Worm (Caenorhabditis elegans) whole organism, L4 larva: ENCODE data around the gene Y53G8AR.8.
A peak's percentile ranks its signal among the peaks of the same experiment; 100 is the strongest.

Source experiments
- F26F4.8 ChIP-seq: fragments of 200-800 bp; sonication (Bioruptor generic); conservative IDR thresholded peaks from 2 replicates; pipeline ENCODE4 v1.3.6; 2022; ENCODE audit warnings: missing genetic modification characterization, missing compliant biosample characterization
- F37D6.2 ChIP-seq: sonication (generic microtip); optimal IDR thresholded peaks from 2 replicates; lab custom pipeline; 2016; ENCODE audit warnings: mild to moderate bottlenecking, missing genetic modification characterization, missing compliant biosample characterization
- F44E2.7 ChIP-seq: fragments of 200-800 bp; sonication (Bioruptor generic); IDR thresholded peaks from 2 replicates; pipeline ENCODE4 v2.1.2; 2022; ENCODE audit warnings: missing genetic modification characterization, missing compliant biosample characterization
- R02D3.7 ChIP-seq: fragments of 150-350 bp; sonication (generic microtip); optimal IDR thresholded peaks from 3 replicates; lab custom pipeline; 2014; ENCODE audit warnings: missing biosample characterization, missing genetic modification characterization
- Y75B8A.6 ChIP-seq: fragments of 200-800 bp; sonication (Bioruptor generic); IDR thresholded peaks from 2 replicates; pipeline ENCODE4 v1.3.6; 2022; ENCODE audit warnings: missing genetic modification reagents, missing genetic modification characterization, missing compliant biosample characterization
- ZK337.2 ChIP-seq: fragments of 200-800 bp; sonication (Bioruptor generic); IDR thresholded peaks from 2 replicates; pipeline ENCODE4 v1.3.6; 2022; ENCODE audit warnings: missing genetic modification reagents, missing genetic modification characterization, missing compliant biosample characterization
- ZK546.5 ChIP-seq, 2 experiments: sonication (generic microtip); optimal IDR thresholded peaks; 2 replicates each; lab custom pipeline; 2017; ENCODE audit warnings: missing biosample characterization in 2 of 2, missing genetic modification characterization in 2 of 2
- aha-1 ChIP-seq: fragments of 150-350 bp; peaks from one replicate; lab custom pipeline; 2014; ENCODE audit warnings: missing biosample characterization, missing genetic modification characterization
- attf-4 ChIP-seq: sonication (generic microtip); optimal IDR thresholded peaks from 3 replicates; lab custom pipeline; 2017; ENCODE audit warnings: missing biosample characterization, missing genetic modification characterization
- ceh-20 ChIP-seq: fragments of 200-800 bp; sonication (Bioruptor generic); IDR thresholded peaks from 2 replicates; pipeline ENCODE4 v1.3.6; 2022; ENCODE audit warnings: missing genetic modification reagents, missing genetic modification characterization, missing compliant biosample characterization
- ceh-32 ChIP-seq: sonication (generic microtip); optimal IDR thresholded peaks from 2 replicates; lab custom pipeline; 2016; ENCODE audit warnings: mild to moderate bottlenecking, missing genetic modification characterization, missing compliant biosample characterization; ENCODE audit not compliant: poor library complexity
- ceh-62 ChIP-seq: sonication (generic microtip); optimal IDR thresholded peaks from 2 replicates; lab custom pipeline; 2017; ENCODE audit warnings: missing biosample characterization, missing genetic modification characterization
- ctbp-1 ChIP-seq: fragments of 200-800 bp; sonication (Bioruptor generic); IDR thresholded peaks from 2 replicates; pipeline ENCODE4 v1.3.6; 2022; ENCODE audit warnings: missing genetic modification reagents, missing genetic modification characterization, missing compliant biosample characterization
- daf-12 ChIP-seq: fragments of 150-350 bp; optimal IDR thresholded peaks from 2 replicates; lab custom pipeline; 2014; ENCODE audit warnings: missing biosample characterization, missing genetic modification reagents, missing genetic modification characterization
- daf-16 ChIP-seq, 3 experiments: sonication (generic microtip); optimal IDR thresholded peaks; 2 replicates each; lab custom pipeline; 2016 to 2017; ENCODE audit warnings: missing genetic modification characterization in 3 of 3, missing genetic modification reagents in 3 of 3, mild to moderate bottlenecking in 2 of 3, missing compliant biosample characterization in 2 of 3, missing biosample characterization in 1 of 3, moderate library complexity in 1 of 3
- daf-19 ChIP-seq: fragments of 200-800 bp; sonication (Bioruptor generic); conservative IDR thresholded peaks from 2 replicates; pipeline ENCODE4 v1.3.6; 2022; ENCODE audit warnings: missing genetic modification characterization, missing compliant biosample characterization
- daf-8 ChIP-seq: fragments of 200-800 bp; sonication (Bioruptor generic); IDR thresholded peaks from 2 replicates; pipeline ENCODE4 v1.3.6; 2022; ENCODE audit warnings: missing genetic modification characterization, missing compliant biosample characterization
- dmd-6 ChIP-seq: fragments of 200-800 bp; sonication (Bioruptor generic); IDR thresholded peaks from 2 replicates; pipeline ENCODE4 v1.3.6; 2022; ENCODE audit warnings: missing genetic modification reagents, missing genetic modification characterization, missing compliant biosample characterization
- dve-1 ChIP-seq: sonication (generic microtip); optimal IDR thresholded peaks from 2 replicates; lab custom pipeline; 2017; ENCODE audit warnings: antibody characterized with exemption, mild to moderate bottlenecking, missing genetic modification characterization, missing compliant biosample characterization; ENCODE audit not compliant: insufficient read depth
- egl-27 ChIP-seq: sonication (generic microtip); optimal IDR thresholded peaks from 3 replicates; lab custom pipeline; 2017; ENCODE audit warnings: missing biosample characterization, missing genetic modification reagents, missing genetic modification characterization
- hlh-11 ChIP-seq: fragments of 200-800 bp; sonication (Bioruptor generic); optimal IDR thresholded peaks from 2 replicates; lab custom pipeline; 2018; ENCODE audit warnings: mild to moderate bottlenecking, missing genetic modification characterization, missing compliant biosample characterization
- hmg-1.1 ChIP-seq: fragments of 200-800 bp; sonication (Bioruptor generic); IDR thresholded peaks from 2 replicates; pipeline ENCODE4 v1.3.6; 2022; ENCODE audit warnings: missing genetic modification reagents, missing genetic modification characterization, missing compliant biosample characterization
- jun-1 ChIP-seq: fragments of 150-350 bp; optimal IDR thresholded peaks from 2 replicates; lab custom pipeline; 2014; ENCODE audit warnings: missing biosample characterization, missing genetic modification reagents, missing genetic modification characterization
- lin-1 ChIP-seq: fragments of 200-800 bp; sonication (Bioruptor generic); IDR thresholded peaks from 2 replicates; pipeline ENCODE4 v1.3.6; 2022; ENCODE audit warnings: missing genetic modification reagents, missing genetic modification characterization, missing compliant biosample characterization
- lin-15B ChIP-seq: fragments of 150-350 bp; sonication (generic microtip); optimal IDR thresholded peaks from 3 replicates; lab custom pipeline; 2014; ENCODE audit warnings: missing biosample characterization, missing genetic modification characterization
- lin-39 ChIP-seq: fragments of 150-350 bp; optimal IDR thresholded peaks from 2 replicates; lab custom pipeline; 2014; ENCODE audit warnings: missing biosample characterization, missing genetic modification reagents, missing genetic modification characterization
- lsy-2 ChIP-seq, 2 experiments: fragments of 150-350 bp in 1 of 2; sonication (generic microtip) in 1 of 2; optimal IDR thresholded peaks; 2 replicates each; lab custom pipeline; 2014 to 2017; ENCODE audit warnings: missing biosample characterization in 2 of 2, missing genetic modification characterization in 2 of 2
- madf-5 ChIP-seq, 2 experiments: fragments of 200-800 bp; sonication (Bioruptor generic); IDR thresholded peaks; 2 replicates each; pipeline ENCODE4 v1.3.6; 2022; ENCODE audit warnings: missing compliant biosample characterization in 2 of 2, missing genetic modification characterization in 2 of 2
- mep-1 ChIP-seq: fragments of 150-350 bp; sonication (generic microtip); optimal IDR thresholded peaks from 3 replicates; lab custom pipeline; 2014; ENCODE audit warnings: missing biosample characterization, missing genetic modification characterization
- mes-2 ChIP-seq: sonication (generic microtip); optimal IDR thresholded peaks from 2 replicates; lab custom pipeline; 2016; ENCODE audit warnings: missing genotype, mild to moderate bottlenecking, missing genetic modification characterization, missing compliant biosample characterization; ENCODE audit not compliant: poor library complexity, severe bottlenecking
- mxl-2 ChIP-seq: fragments of 200-800 bp; sonication (Bioruptor generic); conservative IDR thresholded peaks from 2 replicates; pipeline ENCODE4 v1.3.6; 2022; ENCODE audit warnings: missing genetic modification reagents, missing genetic modification characterization, missing compliant biosample characterization
- mxl-3 ChIP-seq: fragments of 200-800 bp; sonication (Bioruptor generic); optimal IDR thresholded peaks from 2 replicates; lab custom pipeline; 2018; ENCODE audit warnings: mild to moderate bottlenecking, missing genetic modification characterization, missing compliant biosample characterization
- nhr-237 ChIP-seq: sonication (generic microtip); optimal IDR thresholded peaks from 2 replicates; lab custom pipeline; 2017; ENCODE audit warnings: missing biosample characterization, missing genetic modification characterization
- nhr-28 ChIP-seq: fragments of 150-350 bp; optimal IDR thresholded peaks from 2 replicates; lab custom pipeline; 2014; ENCODE audit warnings: missing biosample characterization, missing genetic modification characterization
- nhr-77 ChIP-seq: fragments of 150-350 bp; optimal IDR thresholded peaks from 2 replicates; lab custom pipeline; 2014; ENCODE audit warnings: missing biosample characterization, missing genetic modification characterization
- pha-4 ChIP-seq, 2 experiments: fragments of 150-350 bp in 1 of 2; fragments of 200-800 bp in 1 of 2; sonication (Bioruptor generic) in 1 of 2; IDR thresholded peaks in 1 of 2; optimal IDR thresholded peaks in 1 of 2; 2 replicates each; pipeline versions ENCODE4 v1.3.6 to Lab custom; 2014 to 2022; ENCODE audit warnings: missing genetic modification characterization in 2 of 2, missing genetic modification reagents in 2 of 2, missing biosample characterization in 1 of 2, missing compliant biosample characterization in 1 of 2
- php-3 ChIP-seq: fragments of 200-800 bp; sonication (Bioruptor generic); IDR thresholded peaks from 2 replicates; pipeline ENCODE4 v1.3.6; 2022; ENCODE audit warnings: missing genetic modification reagents, missing genetic modification characterization, missing compliant biosample characterization
- pqm-1 ChIP-seq: sonication (generic microtip); optimal IDR thresholded peaks from 2 replicates; lab custom pipeline; 2017; ENCODE audit warnings: missing biosample characterization, missing genetic modification characterization
- saeg-2 ChIP-seq: fragments of 200-800 bp; sonication (Bioruptor generic); IDR thresholded peaks from 2 replicates; pipeline ENCODE4 v1.3.6; 2022; ENCODE audit warnings: missing genetic modification reagents, missing genetic modification characterization, missing compliant biosample characterization
- snpc-1.2 ChIP-seq: fragments of 200-800 bp; sonication (Bioruptor generic); IDR thresholded peaks from 2 replicates; pipeline ENCODE4 v1.3.6; 2022; ENCODE audit warnings: missing genetic modification reagents, missing genetic modification characterization, missing compliant biosample characterization
- snpc-4 ChIP-seq: fragments of 150-350 bp; optimal IDR thresholded peaks from 2 replicates; lab custom pipeline; 2014; ENCODE audit warnings: missing biosample characterization, missing genetic modification characterization
- tra-1 ChIP-seq: fragments of 200-800 bp; sonication (Bioruptor generic); IDR thresholded peaks from 2 replicates; pipeline ENCODE4 v1.3.6; 2022; ENCODE audit warnings: missing genetic modification reagents, missing genetic modification characterization, missing compliant biosample characterization
- vab-7 ChIP-seq: fragments of 200-800 bp; sonication (Bioruptor generic); IDR thresholded peaks from 2 replicates; pipeline ENCODE4 v1.3.6; 2022; ENCODE audit warnings: missing genetic modification reagents, missing genetic modification characterization, missing compliant biosample characterization
- zfp-2 ChIP-seq: sonication (generic microtip); optimal IDR thresholded peaks from 2 replicates; lab custom pipeline; 2016; ENCODE audit warnings: mild to moderate bottlenecking, missing genetic modification characterization, missing compliant biosample characterization
- zip-11 ChIP-seq: fragments of 200-800 bp; sonication (Bioruptor generic); IDR thresholded peaks from 2 replicates; pipeline ENCODE4 v1.3.6; 2022; ENCODE audit warnings: missing genetic modification characterization, missing compliant biosample characterization
- zip-2 ChIP-seq: fragments of 150-350 bp; optimal IDR thresholded peaks from 2 replicates; lab custom pipeline; 2014; ENCODE audit warnings: missing biosample characterization, missing genetic modification characterization

Y53G8AR.8 gene

ce11 chrIII:3255023-3255422 is 39.1 kb downstream of the Y53G8AR.8 start:
- TF ChIP-seq snpc-4 (tag; lab: Kevin White, UChicago) (no peak), lin-1 (GFP tag; lab: Robert Waterston, UW) (no peak), F44E2.7 (GFP tag; lab: Robert Waterston, UW) (no peak), ceh-62 (tag; lab: Kevin White, UChicago) (no peak), zip-2 (tag; lab: Kevin White, UChicago) (no peak), mes-2 (tag; lab: Kevin White, UChicago) (no peak), daf-19 (GFP tag; lab: Robert Waterston, UW) (no peak), Y75B8A.6 (no peak), ZK337.2 (no peak), hmg-1.1 (GFP tag; lab: Robert Waterston, UW) (no peak), ZK546.5 (tag; optimal IDR thresholded peaks at IDR 0.05; lab: Kevin White, UChicago) (no peak), tra-1 (GFP tag; lab: Robert Waterston, UW) (no peak), lin-39 (tag; lab: Kevin White, UChicago) (no peak), zip-11 (GFP tag; lab: Robert Waterston, UW) (no peak), zfp-2 (tag; lab: Kevin White, UChicago) (no peak), nhr-77 (no peak), daf-8 (GFP tag; lab: Robert Waterston, UW) (no peak), nhr-237 (tag; lab: Kevin White, UChicago) (no peak)

ce11 chrIII:3253736-3254135 is 40.4 kb downstream of the Y53G8AR.8 start:
- peak; percentile 76 for TF ChIP-seq lin-1 (GFP tag; lab: Robert Waterston, UW)
- TF ChIP-seq hlh-11 (tag; lab: Kevin White, UChicago), result peak; percentile 77
- peak; percentile 87 for TF ChIP-seq dmd-6 (GFP tag; lab: Robert Waterston, UW)
- TF ChIP-seq ctbp-1, result no peak
- peak; percentile 84 for TF ChIP-seq nhr-77
- peak; percentile 98 for TF ChIP-seq nhr-28 (tag; lab: Kevin White, UChicago)
- TF ChIP-seq aha-1 (tag; lab: Kevin White, UChicago), result no peak
- TF ChIP-seq php-3 (GFP tag; lab: Robert Waterston, UW), result peak; percentile 69
- TF ChIP-seq mep-1 (tag; lab: Kevin White, UChicago), result no peak
- TF ChIP-seq pqm-1 (tag; lab: Kevin White, UChicago), result peak; percentile 99
- TF ChIP-seq R02D3.7 (tag; lab: Kevin White, UChicago), result no peak
- TF ChIP-seq mxl-3 (GFP tag; lab: Kevin White, UChicago), result peak; percentile 7
- TF ChIP-seq dve-1 (tag; lab: Kevin White, UChicago), result peak; percentile 82
- no peak for TF ChIP-seq daf-16 (GFP tag; optimal IDR thresholded peaks at IDR 0.05; lab: Kevin White, UChicago)
- peak; percentile 92 for TF ChIP-seq daf-16 (tag; optimal IDR thresholded peaks at IDR 0.05; lab: Kevin White, UChicago)

- TF ChIP-seq ceh-32 (no peak), zfp-2 (tag; lab: Kevin White, UChicago) (no peak), attf-4 (tag; lab: Kevin White, UChicago) (no peak), ZK546.5 (tag; optimal IDR thresholded peaks at IDR 0.05; lab: Kevin White, UChicago) (no peak), ceh-20 (GFP tag; lab: Robert Waterston, UW) (no peak), snpc-1.2 (GFP tag; lab: Robert Waterston, UW) (no peak), egl-27 (tag; lab: Kevin White, UChicago) (no peak), vab-7 (GFP tag; lab: Robert Waterston, UW) (no peak), pha-4 (GFP tag; IDR thresholded peaks at IDR 0.05; lab: Robert Waterston, UW) (no peak), pha-4 (tag; optimal IDR thresholded peaks at IDR 0.05; lab: Kevin White, UChicago) (no peak), lsy-2 (tag; optimal IDR thresholded peaks at IDR 0.05; lab: Kevin White, UChicago) (no peak), jun-1 (no peak), lin-15B (tag; lab: Kevin White, UChicago) (no peak), daf-12 (tag; lab: Kevin White, UChicago) (no peak), madf-5 (GFP tag; IDR thresholded peaks at IDR 0.05; lab: Robert Waterston, UW) (no peak), F37D6.2 (tag; lab: Kevin White, UChicago) (no peak), dve-1 (tag; lab: Kevin White, UChicago) (no peak), F26F4.8 (no peak), mxl-2 (GFP tag; lab: Robert Waterston, UW) (no peak), saeg-2 (GFP tag; lab: Robert Waterston, UW) (no peak)
Observed at ce11 chrIII:3253043-3253442, 41.1 kb downstream of the Y53G8AR.8 start, which contains the start of gene Y53G8AL.3. Y53G8AL.3 (minus strand) TSS chrIII:3253143.
